Fruit fly (Drosophila melanogaster): ENCODE results near the gene CG6293.

CG6293 gene

DNA sequence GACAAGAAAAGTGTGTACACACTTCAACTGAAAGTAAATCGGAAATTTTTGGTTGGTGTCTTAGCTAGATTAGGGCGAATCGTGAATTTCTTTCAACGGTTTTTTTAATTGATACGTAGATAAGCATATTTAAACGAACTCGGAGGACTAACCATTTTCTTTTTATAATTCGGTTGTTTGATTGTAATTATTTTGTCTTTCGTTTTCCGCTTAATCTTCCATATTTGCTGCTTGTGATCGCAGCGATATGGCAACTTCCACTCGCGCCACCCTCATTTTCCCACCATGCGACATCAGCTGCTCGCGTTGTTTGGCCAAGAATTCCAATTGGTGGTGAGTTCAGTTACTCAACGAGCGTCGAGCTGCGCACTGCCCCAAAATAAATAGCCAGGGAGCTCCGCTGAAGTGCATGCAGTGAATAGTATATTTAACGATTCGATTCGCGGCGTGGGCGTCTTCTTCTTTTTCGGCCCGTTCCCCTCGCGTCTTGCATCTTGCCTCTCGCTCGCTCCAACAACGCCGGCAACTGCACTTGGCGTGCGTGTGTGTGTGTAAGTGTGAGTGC, 47.4 kb downstream of the CG6293 start, which contains the start of gene Nuak (continued):
- peak; percentile 71 for TF ChIP-seq croc (GFP tag; conservative IDR thresholded peaks at IDR 0.05)
- no peak for TF ChIP-seq danr (GFP tag; IDR thresholded peaks at IDR 0.05)
- TF ChIP-seq Sox102F (GFP tag; optimal IDR thresholded peaks at IDR 0.05), result peak; percentile 80
- no peak for TF ChIP-seq dimm (GFP tag; IDR thresholded peaks at IDR 0.05)
- TF ChIP-seq z (GFP tag; IDR thresholded peaks at IDR 0.05), result no peak
- TF ChIP-seq CG8478 (optimal IDR thresholded peaks at IDR 0.05), result no peak
- TF ChIP-seq dm (GFP tag; optimal IDR thresholded peaks at IDR 0.05), result peak; percentile 85
- peak; percentile 84 for TF ChIP-seq NC2β (GFP tag; optimal IDR thresholded peaks at IDR 0.05)
- TF ChIP-seq B-H1 (GFP tag; IDR thresholded peaks at IDR 0.05), result no peak
- TF ChIP-seq sd (tag; optimal IDR thresholded peaks at IDR 0.05), result peak; percentile 99
- peak; percentile 74 for TF ChIP-seq cato (GFP tag; optimal IDR thresholded peaks at IDR 0.05; ENCODE audit: borderline replicate concordance)
- no peak for TF ChIP-seq CG13287 (GFP tag; IDR thresholded peaks at IDR 0.05; ENCODE audit: partially characterized antibody)
- no peak for TF ChIP-seq CG4730 (GFP tag; IDR thresholded peaks at IDR 0.05)
- TF ChIP-seq dan (GFP tag; IDR thresholded peaks at IDR 0.05), result no peak
- peak; percentile 78 for TF ChIP-seq pb (GFP tag; optimal IDR thresholded peaks at IDR 0.05)
- no peak for TF ChIP-seq amos (GFP tag; IDR thresholded peaks at IDR 0.05; ENCODE audit: partially characterized antibody)
- TF ChIP-seq Hmx (GFP tag; optimal IDR thresholded peaks at IDR 0.05), result peak; percentile 94
- peak; percentile 82 for TF ChIP-seq da (GFP tag; optimal IDR thresholded peaks at IDR 0.05)
- peak; percentile 82 for TF ChIP-seq Fer1 (GFP tag; optimal IDR thresholded peaks at IDR 0.05)
- TF ChIP-seq CG11247 (GFP tag; IDR thresholded peaks at IDR 0.05), result no peak
- no peak for TF ChIP-seq crol (GFP tag; IDR thresholded peaks at IDR 0.05)
- no peak for TF ChIP-seq zf30C (GFP tag; optimal IDR thresholded peaks at IDR 0.05)
- TF ChIP-seq CG13424 (tag; optimal IDR thresholded peaks at IDR 0.05), result peak; percentile 90
- TF ChIP-seq CG12769 (tag; optimal IDR thresholded peaks at IDR 0.05), result peak; percentile 85
- TF ChIP-seq maf-S (GFP tag; optimal IDR thresholded peaks at IDR 0.05), result peak; percentile 87
- peak; percentile 93 for TF ChIP-seq repo (GFP tag; optimal IDR thresholded peaks at IDR 0.05)
- TF ChIP-seq ato (GFP tag; IDR thresholded peaks at IDR 0.05; ENCODE audit: partially characterized antibody), result no peak
- no peak for TF ChIP-seq Ptx1 (GFP tag; IDR thresholded peaks at IDR 0.05)
- TF ChIP-seq Asciz (GFP tag; optimal IDR thresholded peaks at IDR 0.05), result peak; percentile 29
- no peak for TF ChIP-seq Dll (GFP tag; IDR thresholded peaks at IDR 0.05; ENCODE audit: partially characterized antibody)
- peak; percentile 83 for TF ChIP-seq PHDP (tag; optimal IDR thresholded peaks at IDR 0.05)
- TF ChIP-seq CG30403 (GFP tag; optimal IDR thresholded peaks at IDR 0.05), result peak; percentile 95
- TF ChIP-seq jing (GFP tag; optimal IDR thresholded peaks at IDR 0.05), result peak; percentile 58
- TF ChIP-seq CG16779 (GFP tag; IDR thresholded peaks at IDR 0.05), result no peak
- no peak for TF ChIP-seq CG7372 (GFP tag; IDR thresholded peaks at IDR 0.05)
- TF ChIP-seq nmo (GFP tag; optimal IDR thresholded peaks at IDR 0.05), result peak; percentile 98
- peak; percentile 88 for TF ChIP-seq az2 (GFP tag; optimal IDR thresholded peaks at IDR 0.05)
- TF ChIP-seq CG18599 (GFP tag; optimal IDR thresholded peaks at IDR 0.05), result peak; percentile 89
- TF ChIP-seq CG7786 (GFP tag; optimal IDR thresholded peaks at IDR 0.05), result peak; percentile 94
- TF ChIP-seq CG5245 (GFP tag; optimal IDR thresholded peaks at IDR 0.05), result peak; percentile 70
- TF ChIP-seq CG6683 (GFP tag; optimal IDR thresholded peaks at IDR 0.05), result peak; percentile 56
- no peak for TF ChIP-seq dysf (GFP tag; IDR thresholded peaks at IDR 0.05)
- no peak for TF ChIP-seq CG8281 (tag; optimal IDR thresholded peaks at IDR 0.05)
- no peak for TF ChIP-seq CG11560 (tag; IDR thresholded peaks at IDR 0.05)
- TF ChIP-seq sr (GFP tag; IDR thresholded peaks at IDR 0.05), result no peak
- TF ChIP-seq Myb (GFP tag; optimal IDR thresholded peaks at IDR 0.05), result peak; percentile 89
- peak; percentile 50 for TF ChIP-seq lbe (GFP tag; optimal IDR thresholded peaks at IDR 0.05)
- TF ChIP-seq bsh (GFP tag; optimal IDR thresholded peaks at IDR 0.05), result peak in 1 of 2 experiments; percentile 78
- no peak for TF ChIP-seq CG42726 (GFP tag; IDR thresholded peaks at IDR 0.05; ENCODE audit: partially characterized antibody)
- TF ChIP-seq CG6654 (GFP tag; optimal IDR thresholded peaks at IDR 0.05), result peak; percentile 53
- no peak for TF ChIP-seq CG6791 (GFP tag; IDR thresholded peaks at IDR 0.05; ENCODE audit: partially characterized antibody)

All from whole organism, embryonic.